Fruit fly (Drosophila melanogaster): Measurements from ENCODE around the gene pns.

Gene pns

DNA sequence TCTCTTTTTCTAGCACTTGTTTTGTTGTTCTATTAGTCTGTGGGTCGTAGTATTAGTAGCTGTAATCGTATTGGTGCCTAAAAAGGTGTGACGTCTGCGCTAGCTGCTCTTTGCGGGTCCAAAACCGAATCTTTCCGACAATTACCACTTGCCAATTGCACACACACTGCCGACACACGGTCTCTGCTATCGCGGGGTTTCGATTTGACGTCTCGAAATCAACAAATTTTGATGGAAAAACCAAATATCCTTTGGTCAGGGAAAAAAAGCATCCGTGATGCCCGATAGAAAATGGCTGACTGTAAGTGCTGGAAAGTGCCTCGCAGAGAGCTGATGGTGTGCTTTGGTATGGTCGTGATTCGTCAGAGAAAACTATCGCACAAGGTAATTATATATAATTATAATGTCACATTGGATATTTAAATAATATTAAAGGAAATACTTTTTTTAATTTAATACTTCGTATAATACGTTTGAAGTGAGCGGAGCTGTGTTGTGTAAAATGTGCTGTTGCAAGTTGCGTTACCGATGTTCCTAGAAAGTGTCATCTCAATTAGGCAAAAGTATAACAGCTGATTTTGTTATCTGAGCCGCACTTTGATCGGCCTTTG, 21.3 kb downstream of the pns start, which contains the start of the genes Pex10 and CG12099 (continued):
- peak; percentile 92 for TF ChIP-seq vnd (GFP tag; IDR thresholded peaks at IDR 0.05; ENCODE audit: partially characterized antibody)
- peak; percentile 41 for TF ChIP-seq kah (GFP tag; optimal IDR thresholded peaks at IDR 0.05)
- TF ChIP-seq CG11695 (GFP tag; IDR thresholded peaks at IDR 0.05), result peak; percentile 84
- peak; percentile 90 for TF ChIP-seq CG1602 (GFP tag; optimal IDR thresholded peaks at IDR 0.05)
- peak; percentile 94 for TF ChIP-seq CG9817 (tag; optimal IDR thresholded peaks at IDR 0.05)
- peak; percentile 47 for TF ChIP-seq nom (GFP tag; optimal IDR thresholded peaks at IDR 0.05)
- peak; percentile 97 for TF ChIP-seq CG16813 (GFP tag; IDR thresholded peaks at IDR 0.05; ENCODE audit: partially characterized antibody)
- TF ChIP-seq HLH54F (GFP tag; optimal IDR thresholded peaks at IDR 0.05), result peak; percentile 72
- peak; percentile 45 for TF ChIP-seq CG4707 (GFP tag; optimal IDR thresholded peaks at IDR 0.05)
- TF ChIP-seq Awh (GFP tag; IDR thresholded peaks at IDR 0.05), result peak; percentile 77
- TF ChIP-seq CG17186 (GFP tag; optimal IDR thresholded peaks at IDR 0.05), result peak; percentile 86
- peak; percentile 90 for TF ChIP-seq klu (GFP tag; IDR thresholded peaks at IDR 0.05)
- TF ChIP-seq CG4328 (GFP tag; optimal IDR thresholded peaks at IDR 0.05), result peak; percentile 76
- TF ChIP-seq ci (GFP tag; IDR thresholded peaks at IDR 0.05), result peak; percentile 85
- TF ChIP-seq bbx (GFP tag; IDR thresholded peaks at IDR 0.05; ENCODE audit: partially characterized antibody), result peak; percentile 84
- TF ChIP-seq CG2712 (tag; optimal IDR thresholded peaks at IDR 0.05), result peak; percentile 93
- peak; percentile 94 for TF ChIP-seq CG6272 (GFP tag; IDR thresholded peaks at IDR 0.05)
- TF ChIP-seq PHDP (tag; optimal IDR thresholded peaks at IDR 0.05), result peak; percentile 74
- peak; percentile 84 for TF ChIP-seq CG16815 (GFP tag; optimal IDR thresholded peaks at IDR 0.05)
- peak; percentile 41 for TF ChIP-seq Dad (GFP tag; optimal IDR thresholded peaks at IDR 0.05)
- peak; percentile 96 for TF ChIP-seq Rfx (GFP tag; IDR thresholded peaks at IDR 0.05)
- TF ChIP-seq seq (GFP tag; IDR thresholded peaks at IDR 0.05), result peak; percentile 72; the same call in 1 of the 2 replicates
- TF ChIP-seq CrebB (tag; optimal IDR thresholded peaks at IDR 0.05), result peak; percentile 72
- peak; percentile 86 for TF ChIP-seq CG4617 (GFP tag; optimal IDR thresholded peaks at IDR 0.05; ENCODE audit: borderline replicate concordance)
- TF ChIP-seq CG12942 (GFP tag; optimal IDR thresholded peaks at IDR 0.05), result peak; percentile 92
- peak; percentile 83 for TF ChIP-seq Mad (GFP tag; optimal IDR thresholded peaks at IDR 0.05)
- peak; percentile 88 for TF ChIP-seq CG31441 (GFP tag; IDR thresholded peaks at IDR 0.05)
- TF ChIP-seq fu2 (GFP tag; optimal IDR thresholded peaks at IDR 0.05), result peak; percentile 52
- peak; percentile 87 for TF ChIP-seq CG10209 (GFP tag; optimal IDR thresholded peaks at IDR 0.05)
- peak; percentile 13 for TF ChIP-seq disco-r (GFP tag; optimal IDR thresholded peaks at IDR 0.05)
- TF ChIP-seq CG12299 (tag; optimal IDR thresholded peaks at IDR 0.05), result peak; percentile 80
- TF ChIP-seq croc (GFP tag; conservative IDR thresholded peaks at IDR 0.05), result peak; percentile 90
- peak; percentile 95 for TF ChIP-seq sna (GFP tag; IDR thresholded peaks at IDR 0.05; ENCODE audit: partially characterized antibody)
- no peak for TF ChIP-seq Neu2 (GFP tag; optimal IDR thresholded peaks at IDR 0.05; ENCODE audit: borderline replicate concordance)
- peak; percentile 94 for TF ChIP-seq CG9215 (GFP tag; IDR thresholded peaks at IDR 0.05)
- TF ChIP-seq CG4282 (GFP tag; optimal IDR thresholded peaks at IDR 0.05), result no peak
- no peak for TF ChIP-seq CkIIα-i1 (GFP tag; IDR thresholded peaks at IDR 0.05)
- peak; percentile 98 for TF ChIP-seq CG9932 (GFP tag; IDR thresholded peaks at IDR 0.05)
- peak; percentile 83 for TF ChIP-seq CG18764 (GFP tag; optimal IDR thresholded peaks at IDR 0.05)
- peak; percentile 84 for TF ChIP-seq CG14050 (GFP tag; IDR thresholded peaks at IDR 0.05)
- peak; percentile 44 for TF ChIP-seq Spps (tag; optimal IDR thresholded peaks at IDR 0.05)
- TF ChIP-seq CG10959 (GFP tag; IDR thresholded peaks at IDR 0.05), result peak; percentile 88
- no peak for TF ChIP-seq sima (GFP tag; optimal IDR thresholded peaks at IDR 0.05)
- TF ChIP-seq CG10431 (GFP tag; optimal IDR thresholded peaks at IDR 0.05), result no peak
- peak; percentile 84 for TF ChIP-seq B-H1 (GFP tag; IDR thresholded peaks at IDR 0.05)
- peak; percentile 69; the same call in 1 of the 2 replicates for TF ChIP-seq CG43689 (GFP tag; IDR thresholded peaks at IDR 0.05)
- TF ChIP-seq Atf-2 (GFP tag; optimal IDR thresholded peaks at IDR 0.05), result no peak
- TF ChIP-seq CG5180 (GFP tag; optimal IDR thresholded peaks at IDR 0.05), result no peak
- TF ChIP-seq D19B (GFP tag; optimal IDR thresholded peaks at IDR 0.05), result no peak
- TF ChIP-seq dati (GFP tag; IDR thresholded peaks at IDR 0.05), result 0 out of 2 replicates have a peak, but pooled peaks have one; percentile 48

Measured in whole organism, embryonic.